Worm (Caenorhabditis elegans): ENCODE data around the gene rap-2.

The rap-2 gene

DNA sequence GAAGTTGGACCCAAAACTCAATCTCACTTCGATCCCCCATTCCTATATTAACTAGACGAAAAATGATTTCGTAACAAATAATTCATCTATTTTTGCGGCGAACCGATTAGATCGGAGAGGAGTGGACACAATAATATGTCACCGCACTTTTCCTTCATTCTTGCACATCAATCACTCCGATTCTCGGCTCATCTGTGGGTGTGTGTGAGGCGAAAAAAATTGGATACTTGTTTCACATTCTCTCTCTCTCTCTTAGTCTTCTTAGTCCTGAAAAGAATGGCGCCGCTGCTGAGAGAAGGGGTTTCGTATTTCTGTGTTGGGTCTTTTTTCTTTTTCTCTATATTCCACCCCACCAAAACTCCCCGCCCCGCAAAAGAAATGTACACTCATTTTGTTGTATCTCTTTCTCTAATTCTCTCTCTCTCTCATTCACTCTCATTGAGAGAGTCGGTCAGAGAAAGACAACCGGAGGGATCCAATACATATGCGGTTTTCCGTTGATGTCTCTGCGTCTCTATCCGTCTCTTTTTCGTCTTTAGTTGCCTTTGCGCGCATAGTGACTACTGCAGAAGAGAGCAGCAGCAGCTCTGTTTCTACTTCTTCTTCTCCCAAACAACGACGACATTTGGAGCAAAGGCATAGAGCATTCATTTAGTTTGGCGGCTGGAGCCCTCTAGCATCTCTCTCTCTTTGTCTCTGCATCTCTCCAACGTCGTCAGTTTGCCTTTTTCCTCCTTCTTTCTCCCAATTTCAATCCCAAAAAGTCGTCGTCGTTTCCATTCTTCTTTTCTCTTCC is 7.3 kb upstream of the rap-2 start, which contains the start of gene unc-76 (continued):
- TF ChIP-seq lir-3 (tag; optimal IDR thresholded peaks at IDR 0.05; ENCODE audit: poor library complexity) (peak; percentile 81), nhr-28 (tag; optimal IDR thresholded peaks at IDR 0.05) (no peak), sptf-1 (tag; optimal IDR thresholded peaks at IDR 0.05) (no peak), lin-39 (tag; optimal IDR thresholded peaks at IDR 0.05) (peak; percentile 63), aly-2 (tag; optimal IDR thresholded peaks at IDR 0.05) (peak; percentile 41), fkh-8 (tag; optimal IDR thresholded peaks at IDR 0.05) (peak; percentile 95), C04F5.9 (tag; optimal IDR thresholded peaks at IDR 0.05) (no peak), C16A3.4 (tag; optimal IDR thresholded peaks at IDR 0.05) (peak; percentile 66), lin-13 (GFP tag; optimal IDR thresholded peaks at IDR 0.05) (peak; percentile 62), nhr-84 (tag; optimal IDR thresholded peaks at IDR 0.05) (no peak), nhr-237 (tag; optimal IDR thresholded peaks at IDR 0.05) (peak; percentile 77), nhr-77 (tag; optimal IDR thresholded peaks at IDR 0.05) (peak; percentile 71), mdl-1 (tag; optimal IDR thresholded peaks at IDR 0.05) (peak in 1 of 2 experiments; percentile 50), tlp-1 (tag; optimal IDR thresholded peaks at IDR 0.05) (no peak), ama-1 (optimal IDR thresholded peaks at IDR 0.05) (no peak), blmp-1 (tag; optimal IDR thresholded peaks at IDR 0.05) (peak; percentile 36), egl-27 (tag; optimal IDR thresholded peaks at IDR 0.05) (peak; percentile 58 to 76), unc-86 (tag; optimal IDR thresholded peaks at IDR 0.05) (peak; percentile 92), lin-14 (GFP tag; optimal IDR thresholded peaks at IDR 0.05) (peak; percentile 99), elt-3 (tag; optimal IDR thresholded peaks at IDR 0.05) (no peak), mep-1 (tag; optimal IDR thresholded peaks at IDR 0.05) (peak; percentile 92), nhr-12 (tag; optimal IDR thresholded peaks at IDR 0.05) (no peak), hlh-4 (tag; optimal IDR thresholded peaks at IDR 0.05) (no peak), hlh-17 (GFP tag; optimal IDR thresholded peaks at IDR 0.05; ENCODE audit: borderline replicate concordance) (no peak), egl-13 (tag; optimal IDR thresholded peaks at IDR 0.05) (no peak), ztf-11 (tag; optimal IDR thresholded peaks at IDR 0.05) (peak in 1 of 2 experiments; percentile 58), nhr-11 (tag; optimal IDR thresholded peaks at IDR 0.05) (peak; percentile 63), alr-1 (tag; optimal IDR thresholded peaks at IDR 0.05; ENCODE audit: borderline replicate concordance) (no peak), efl-1 (optimal IDR thresholded peaks at IDR 0.05) (peak; percentile 76 to 80), efl-1 (GFP tag; optimal IDR thresholded peaks at IDR 0.05 in 1 of 2) (peak; percentile 52 to 94), mab-9 (GFP tag; IDR thresholded peaks at IDR 0.05) (peak; percentile 74), lin-35 (GFP tag; optimal IDR thresholded peaks at IDR 0.05) (peak; percentile 38 to 70), isw-1 (GFP tag; IDR thresholded peaks at IDR 0.05) (peak; percentile 68), snu-23 (GFP tag; optimal IDR thresholded peaks at IDR 0.05) (peak; percentile 90), dsc-1 (tag; optimal IDR thresholded peaks at IDR 0.05) (peak; percentile 89), efl-3 (GFP tag; optimal IDR thresholded peaks at IDR 0.05) (no peak), fos-1 (tag; optimal IDR thresholded peaks at IDR 0.05) (peak; percentile 77), zag-1 (tag; optimal IDR thresholded peaks at IDR 0.05) (peak; percentile 91), nhr-71 (tag; optimal IDR thresholded peaks at IDR 0.05) (peak; percentile 94), unc-130 (tag; optimal IDR thresholded peaks at IDR 0.05) (peak; percentile 19), mef-2 (tag; optimal IDR thresholded peaks at IDR 0.05) (peak; percentile 55), jun-1 (tag; optimal IDR thresholded peaks at IDR 0.05) (peak; percentile 81), grh-1 (GFP tag; IDR thresholded peaks at IDR 0.05) (no peak), unc-62 (GFP tag; optimal IDR thresholded peaks at IDR 0.05) (no peak), unc-98 (GFP tag; IDR thresholded peaks at IDR 0.05) (no peak), nhr-19 (GFP tag; conservative IDR thresholded peaks at IDR 0.05) (peak; percentile 81), ceh-82 (tag; optimal IDR thresholded peaks at IDR 0.05) (peak; percentile 49 to 84 (median 70)), elt-2 (tag; optimal IDR thresholded peaks at IDR 0.05) (no peak)
